Fruit fly (Drosophila melanogaster) whole organism, adult: ENCODE measurements around the gene CG31098.

Experiments used
- CG12768 ChIP-seq: fragments of 200-800 bp; sonication (Bioruptor generic); optimal IDR thresholded peaks from 2 replicates; lab custom pipeline; 2017; ENCODE audit warnings: missing biosample characterization, missing genetic modification characterization, mild to moderate bottlenecking, moderate library complexity, missing genetic modification reagents
- CG14711 ChIP-seq: fragments of 200-800 bp; sonication (Bioruptor generic); optimal IDR thresholded peaks from 2 replicates; lab custom pipeline; 2018; ENCODE audit warnings: missing biosample characterization, mild to moderate bottlenecking, missing genetic modification characterization, moderate library complexity
- CG33017 ChIP-seq: fragments of 200-800 bp; sonication (Bioruptor generic); optimal IDR thresholded peaks from 2 replicates; lab custom pipeline; 2018; ENCODE audit warnings: missing biosample characterization, mild to moderate bottlenecking, missing genetic modification characterization, moderate library complexity
- CG7045 ChIP-seq: fragments of 200-800 bp; sonication (Bioruptor generic); optimal IDR thresholded peaks from 2 replicates; lab custom pipeline; 2017; ENCODE audit warnings: missing biosample characterization, mild to moderate bottlenecking, missing genetic modification characterization
- Hr96 ChIP-seq: fragments of 200-800 bp; sonication (Bioruptor generic); optimal IDR thresholded peaks from 2 replicates; lab custom pipeline; 2016; ENCODE audit warnings: missing biosample characterization, missing genetic modification characterization
- Mnt ChIP-seq: fragments of 200-800 bp; sonication (Bioruptor generic); optimal IDR thresholded peaks from 2 replicates; lab custom pipeline; 2016; ENCODE audit warnings: missing biosample characterization, mild to moderate bottlenecking, missing genetic modification characterization
- bab1 ChIP-seq: fragments of 200-800 bp; sonication (Bioruptor generic); optimal IDR thresholded peaks from 3 replicates; lab custom pipeline; 2019; ENCODE audit warnings: missing biosample characterization, mild to moderate bottlenecking, missing genetic modification characterization, moderate library complexity
- cic ChIP-seq: fragments of 200-800 bp; sonication (Bioruptor generic); optimal IDR thresholded peaks from 2 replicates; lab custom pipeline; 2017; ENCODE audit warnings: missing biosample characterization, mild to moderate bottlenecking, missing genetic modification characterization, moderate library complexity
- ovo ChIP-seq: fragments of 200-800 bp; sonication (Bioruptor generic); optimal IDR thresholded peaks from 2 replicates; lab custom pipeline; 2016; ENCODE audit warnings: missing biosample characterization, missing genetic modification characterization

- TF ChIP-seq Hr96 (GFP tag; lab: Kevin White, UChicago) (no peak), CG12768 (no peak), CG7045 (GFP tag; lab: Kevin White, UChicago) (no peak), Mnt (GFP tag; lab: Kevin White, UChicago) (no peak), ovo (GFP tag; lab: Kevin White, UChicago) (no peak), bab1 (no peak), CG33017 (no peak), cic (GFP tag; lab: Kevin White, UChicago) (peak; percentile 20), CG14711 (no peak)
These were observed 23.2 kb upstream of the CG31098 start, which contains the start of gene CG10559 for dm6 chr3R:25316016-25316415.
